Worm (Caenorhabditis elegans) whole organism, L1 larva: ENCODE data around the gene nhr-43.
A peak's percentile ranks its signal among the peaks of the same experiment; 100 is the strongest.

Experiments
- C16A3.4 ChIP-seq: fragments of 150-350 bp; optimal IDR thresholded peaks from 2 replicates; lab custom pipeline; 2014; ENCODE audit warnings: missing biosample characterization, missing genetic modification characterization
- Y116A8C.19 ChIP-seq: sonication (generic microtip); optimal IDR thresholded peaks from 2 replicates; lab custom pipeline; 2016; ENCODE audit warnings: missing compliant biosample characterization, missing genetic modification characterization, borderline replicate concordance
- aha-1 ChIP-seq: fragments of 150-350 bp; optimal IDR thresholded peaks from 2 replicates; lab custom pipeline; 2014; ENCODE audit warnings: missing biosample characterization, missing genetic modification characterization
- blmp-1 ChIP-seq: fragments of 150-350 bp; optimal IDR thresholded peaks from 2 replicates; lab custom pipeline; 2014; ENCODE audit warnings: missing biosample characterization, missing genetic modification characterization
- ceh-63 ChIP-seq: fragments of 200-800 bp; sonication (Bioruptor generic); optimal IDR thresholded peaks from 2 replicates; lab custom pipeline; 2018; ENCODE audit warnings: mild to moderate bottlenecking, missing genetic modification characterization, missing compliant biosample characterization
- ceh-8 ChIP-seq: fragments of 200-800 bp; sonication (Bioruptor generic); optimal IDR thresholded peaks from 2 replicates; lab custom pipeline; 2018; ENCODE audit warnings: mild to moderate bottlenecking, missing genetic modification characterization, moderate library complexity, missing compliant biosample characterization
- ceh-90 ChIP-seq: sonication (generic microtip); optimal IDR thresholded peaks from 2 replicates; lab custom pipeline; 2016; ENCODE audit warnings: missing genetic modification characterization, missing compliant biosample characterization
- dsc-1 ChIP-seq: sonication (generic microtip); optimal IDR thresholded peaks from 2 replicates; lab custom pipeline; 2016; ENCODE audit warnings: mild to moderate bottlenecking, missing genetic modification characterization, missing compliant biosample characterization
- efl-1 ChIP-seq, 4 experiments: fragments of 150-350 bp; optimal IDR thresholded peaks in 3 of 4; peaks in 1 of 4; 1 replicate in 1 of 4; 2 replicates in 3 of 4; lab custom pipeline; 2014; ENCODE audit warnings: missing biosample characterization in 2 of 4, missing genetic modification characterization in 2 of 4, missing genetic modification reagents in 2 of 4
- elt-2 ChIP-seq: sonication (generic microtip); optimal IDR thresholded peaks from 2 replicates; lab custom pipeline; 2016; ENCODE audit warnings: missing genetic modification characterization, mild to moderate bottlenecking, inconsistent platforms, missing compliant biosample characterization, missing genetic modification reagents
- elt-3 ChIP-seq, 6 experiments: fragments of 150-350 bp in 1 of 6; sonication (generic microtip); optimal IDR thresholded peaks; 2 replicates each; lab custom pipeline; 2017 to 2018; ENCODE audit warnings: missing biosample characterization in 6 of 6, missing genetic modification characterization in 6 of 6, inconsistent platforms in 1 of 6
- ets-5 ChIP-seq: fragments of 200-800 bp; sonication (Bioruptor generic); IDR thresholded peaks from 2 replicates; pipeline ENCODE4 v1.3.6; 2022; ENCODE audit warnings: missing genetic modification characterization, missing compliant biosample characterization
- fkh-4 ChIP-seq: sonication (generic microtip); optimal IDR thresholded peaks from 2 replicates; lab custom pipeline; 2016; ENCODE audit warnings: missing compliant biosample characterization, missing genetic modification characterization, borderline replicate concordance
- fkh-8 ChIP-seq: sonication (generic microtip); optimal IDR thresholded peaks from 2 replicates; lab custom pipeline; 2016; ENCODE audit warnings: mild to moderate bottlenecking, missing genetic modification characterization, missing compliant biosample characterization
- fos-1 ChIP-seq: fragments of 150-350 bp; optimal IDR thresholded peaks from 2 replicates; lab custom pipeline; 2014; ENCODE audit warnings: missing biosample characterization, missing genetic modification characterization
- grh-1 ChIP-seq: fragments of 200-800 bp; sonication (Bioruptor generic); IDR thresholded peaks from 2 replicates; pipeline ENCODE4 v1.3.6; 2022; ENCODE audit warnings: missing genetic modification reagents, missing genetic modification characterization, missing compliant biosample characterization
- hlh-17 ChIP-seq: fragments of 200-800 bp; sonication (Bioruptor generic); optimal IDR thresholded peaks from 2 replicates; lab custom pipeline; 2018; ENCODE audit warnings: missing genetic modification characterization, mild to moderate bottlenecking, missing compliant biosample characterization, moderate library complexity, borderline replicate concordance
- hlh-4 ChIP-seq: sonication (generic microtip); optimal IDR thresholded peaks from 2 replicates; lab custom pipeline; 2016; ENCODE audit warnings: mild to moderate bottlenecking, missing genetic modification characterization, missing compliant biosample characterization
- isw-1 ChIP-seq: fragments of 200-800 bp; sonication (Bioruptor generic); IDR thresholded peaks from 2 replicates; pipeline ENCODE4 v1.3.6; 2022; ENCODE audit warnings: missing genetic modification characterization, missing compliant biosample characterization
- jun-1 ChIP-seq: fragments of 150-350 bp; optimal IDR thresholded peaks from 2 replicates; lab custom pipeline; 2014; ENCODE audit warnings: missing biosample characterization, missing genetic modification reagents, missing genetic modification characterization
- lin-14 ChIP-seq: fragments of 200-800 bp; sonication (Bioruptor generic); optimal IDR thresholded peaks from 2 replicates; lab custom pipeline; 2018; ENCODE audit warnings: mild to moderate bottlenecking, missing genetic modification characterization, moderate library complexity, missing compliant biosample characterization
- lin-35 ChIP-seq, 2 experiments: fragments of 150-350 bp; optimal IDR thresholded peaks; 2 replicates each; lab custom pipeline; 2014; ENCODE audit warnings: missing biosample characterization in 2 of 2, missing genetic modification characterization in 2 of 2, missing genetic modification reagents in 2 of 2
- lsy-2 ChIP-seq, 2 experiments: fragments of 150-350 bp; optimal IDR thresholded peaks; 2 replicates each; lab custom pipeline; 2014; ENCODE audit warnings: missing biosample characterization in 2 of 2, missing genetic modification characterization in 2 of 2
- mab-9 ChIP-seq: fragments of 200-800 bp; sonication (Bioruptor generic); IDR thresholded peaks from 2 replicates; pipeline ENCODE4 v1.3.6; 2022; ENCODE audit warnings: missing genetic modification reagents, missing genetic modification characterization, missing compliant biosample characterization
- mdl-1 ChIP-seq, 2 experiments: fragments of 150-350 bp; optimal IDR thresholded peaks; 2 replicates each; lab custom pipeline; 2014 to 2017; ENCODE audit warnings: missing biosample characterization in 2 of 2, missing genetic modification characterization in 2 of 2, inconsistent platforms in 1 of 2
- mef-2 ChIP-seq: fragments of 150-350 bp; optimal IDR thresholded peaks from 2 replicates; lab custom pipeline; 2014; ENCODE audit warnings: missing biosample characterization, missing genetic modification characterization
- nhr-11 ChIP-seq: fragments of 150-350 bp; optimal IDR thresholded peaks from 2 replicates; lab custom pipeline; 2014; ENCODE audit warnings: missing biosample characterization, missing genetic modification characterization
- nhr-237 ChIP-seq: fragments of 150-350 bp; optimal IDR thresholded peaks from 2 replicates; lab custom pipeline; 2014; ENCODE audit warnings: missing biosample characterization, missing genetic modification characterization
- nhr-47 ChIP-seq: sonication (generic microtip); optimal IDR thresholded peaks from 2 replicates; lab custom pipeline; 2016; ENCODE audit warnings: mild to moderate bottlenecking, missing genetic modification characterization, moderate library complexity, missing compliant biosample characterization
- nhr-76 ChIP-seq: sonication (generic microtip); optimal IDR thresholded peaks from 2 replicates; lab custom pipeline; 2017; ENCODE audit warnings: missing biosample characterization, missing genetic modification characterization
- nhr-77 ChIP-seq: fragments of 150-350 bp; optimal IDR thresholded peaks from 2 replicates; lab custom pipeline; 2014; ENCODE audit warnings: missing biosample characterization, missing genetic modification characterization
- nhr-85 ChIP-seq: sonication (generic microtip); peaks from one replicate; lab custom pipeline; 2016; ENCODE audit warnings: missing genetic modification characterization, inconsistent platforms, missing compliant biosample characterization
- nhr-90 ChIP-seq: sonication (generic microtip); optimal IDR thresholded peaks from 2 replicates; lab custom pipeline; 2016; ENCODE audit warnings: mild to moderate bottlenecking, missing genetic modification characterization, missing compliant biosample characterization; ENCODE audit not compliant: poor library complexity
- pag-3 ChIP-seq: sonication (generic microtip); optimal IDR thresholded peaks from 2 replicates; lab custom pipeline; 2017; ENCODE audit warnings: missing genetic modification characterization, mild to moderate bottlenecking, missing compliant biosample characterization, antibody characterized with exemption, borderline replicate concordance; ENCODE audit not compliant: insufficient read depth
- pqm-1 ChIP-seq: sonication (generic microtip); optimal IDR thresholded peaks from 3 replicates; lab custom pipeline; 2017; ENCODE audit warnings: missing biosample characterization, missing genetic modification characterization
- snpc-4 ChIP-seq: fragments of 150-350 bp; optimal IDR thresholded peaks from 2 replicates; lab custom pipeline; 2014; ENCODE audit warnings: missing biosample characterization, missing genetic modification characterization
- sup-37 ChIP-seq: fragments of 200-800 bp; sonication (Bioruptor generic); optimal IDR thresholded peaks from 2 replicates; lab custom pipeline; 2018; ENCODE audit warnings: mild to moderate bottlenecking, missing genetic modification characterization, missing compliant biosample characterization
- swsn-7 ChIP-seq: sonication (generic microtip); optimal IDR thresholded peaks from 2 replicates; lab custom pipeline; 2016; ENCODE audit warnings: missing genetic modification characterization, missing compliant biosample characterization
- tbx-2 ChIP-seq: sonication (generic microtip); optimal IDR thresholded peaks from 2 replicates; lab custom pipeline; 2016; ENCODE audit warnings: missing genetic modification characterization, missing compliant biosample characterization
- unc-130 ChIP-seq: fragments of 150-350 bp; optimal IDR thresholded peaks from 2 replicates; lab custom pipeline; 2017; ENCODE audit warnings: missing biosample characterization, missing genetic modification characterization, inconsistent platforms
- unc-30 ChIP-seq: sonication (generic microtip); optimal IDR thresholded peaks from 2 replicates; lab custom pipeline; 2017; ENCODE audit warnings: missing biosample characterization, missing genetic modification characterization
- unc-62 ChIP-seq: fragments of 150-350 bp; optimal IDR thresholded peaks from 2 replicates; lab custom pipeline; 2014; ENCODE audit warnings: missing biosample characterization, missing genetic modification reagents, missing genetic modification characterization
- unc-86 ChIP-seq: sonication (generic microtip); optimal IDR thresholded peaks from 2 replicates; lab custom pipeline; 2016; ENCODE audit warnings: missing genetic modification characterization, missing compliant biosample characterization
- vab-15 ChIP-seq: sonication (generic microtip); optimal IDR thresholded peaks from 2 replicates; lab custom pipeline; 2017; ENCODE audit warnings: missing genotype, mild to moderate bottlenecking, missing genetic modification characterization, missing compliant biosample characterization
- ztf-11 ChIP-seq, 2 experiments: sonication (generic microtip); optimal IDR thresholded peaks; 2 replicates each; lab custom pipeline; 2016 to 2017; ENCODE audit warnings: missing genetic modification characterization in 2 of 2, missing biosample characterization in 1 of 2, missing compliant biosample characterization in 1 of 2
- ztf-4 ChIP-seq: fragments of 150-350 bp; optimal IDR thresholded peaks from 2 replicates; lab custom pipeline; 2014; ENCODE audit warnings: missing biosample characterization, missing genetic modification characterization

Gene nhr-43

DNA sequence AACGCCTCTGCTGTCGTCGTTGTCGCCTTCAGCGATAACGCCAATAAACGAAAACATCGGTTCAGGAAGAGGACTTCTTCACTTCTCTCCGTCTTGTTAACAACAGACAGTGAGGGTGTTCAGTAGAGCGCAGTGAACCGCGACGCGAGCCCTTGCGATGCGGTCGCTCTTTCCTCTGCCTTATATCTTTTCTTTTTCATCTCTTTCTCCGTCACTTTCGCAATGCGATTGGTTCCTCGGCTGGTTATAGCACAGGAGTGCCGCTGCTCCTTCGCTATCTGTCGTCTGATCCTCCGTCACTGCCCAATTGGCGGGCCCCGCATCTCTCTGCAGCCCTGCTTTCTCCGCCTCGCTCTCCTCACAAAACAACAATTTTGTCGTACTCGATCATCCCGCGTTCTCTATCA, 42.2 kb upstream of the nhr-43 start (continued):
- TF ChIP-seq fkh-4 (tag; lab: Kevin White, UChicago) (no peak), fkh-8 (peak; percentile 91), swsn-7 (peak; percentile 68), snpc-4 (peak; percentile 14), pqm-1 (tag; lab: Kevin White, UChicago) (no peak), lin-14 (GFP tag; lab: Kevin White, UChicago) (peak; percentile 94), aha-1 (tag; lab: Kevin White, UChicago) (no peak), fos-1 (peak; percentile 38), jun-1 (peak; percentile 76), unc-62 (GFP tag; lab: Kevin White, UChicago) (no peak), ets-5 (GFP tag; lab: Robert Waterston, UW) (no peak), nhr-47 (peak; percentile 71), Y116A8C.19 (no peak), mab-9 (GFP tag; lab: Robert Waterston, UW) (no peak), C16A3.4 (tag; lab: Kevin White, UChicago) (peak; percentile 56), ceh-90 (tag; lab: Kevin White, UChicago) (no peak), elt-3 (tag; optimal IDR thresholded peaks at IDR 0.05; lab: Kevin White, UChicago) (no peak), lsy-2 (tag; optimal IDR thresholded peaks at IDR 0.05; lab: Kevin White, UChicago) (peak; percentile 53 to 86), pag-3 (no peak), hlh-4 (no peak), grh-1 (GFP tag; lab: Robert Waterston, UW) (no peak), nhr-90 (tag; lab: Kevin White, UChicago) (no peak), mdl-1 (tag; optimal IDR thresholded peaks at IDR 0.05; lab: Kevin White, UChicago) (peak in 1 of 2 experiments; percentile 41), ztf-4 (tag; lab: Kevin White, UChicago) (no peak), isw-1 (GFP tag; lab: Robert Waterston, UW) (peak; percentile 64), ceh-8 (GFP tag; lab: Kevin White, UChicago) (no peak), unc-86 (peak; percentile 61), ceh-63 (no peak), mef-2 (tag; lab: Kevin White, UChicago) (peak; percentile 50), nhr-11 (no peak), ztf-11 (tag; optimal IDR thresholded peaks at IDR 0.05; lab: Kevin White, UChicago) (no peak), unc-130 (peak; percentile 70), nhr-85 (tag; lab: Kevin White, UChicago) (no peak), vab-15 (tag; lab: Kevin White, UChicago) (no peak), hlh-17 (GFP tag; lab: Kevin White, UChicago) (no peak), nhr-76 (no peak)

DNA sequence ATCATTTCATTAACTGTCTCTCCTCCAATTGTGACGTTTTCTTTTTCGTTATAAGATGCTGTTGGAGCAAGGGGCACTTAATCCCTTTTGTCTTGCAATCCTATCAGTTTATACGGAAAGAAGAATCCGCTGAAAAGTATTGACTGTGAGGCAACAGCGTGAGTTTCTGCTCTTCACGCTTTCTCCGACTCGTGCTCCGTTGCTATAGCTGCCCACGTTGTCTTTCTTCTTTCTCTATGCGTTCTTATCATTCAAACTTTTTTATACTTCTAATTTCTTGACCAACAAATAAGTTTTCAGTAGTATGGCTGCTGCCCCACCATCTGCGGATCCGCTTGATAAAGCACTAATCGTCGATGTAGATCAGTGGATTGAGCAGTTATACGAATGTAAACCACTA, 41.2 kb upstream of the nhr-43 start, which contains the start of gene let-92:
Gene let-92, plus strand, starts transcription at position 301 of the 400 bp plus-strand sequence.
- TF ChIP-seq pqm-1 (tag; lab: Kevin White, UChicago) (no peak), hlh-4 (no peak), Y116A8C.19 (no peak)

DNA sequence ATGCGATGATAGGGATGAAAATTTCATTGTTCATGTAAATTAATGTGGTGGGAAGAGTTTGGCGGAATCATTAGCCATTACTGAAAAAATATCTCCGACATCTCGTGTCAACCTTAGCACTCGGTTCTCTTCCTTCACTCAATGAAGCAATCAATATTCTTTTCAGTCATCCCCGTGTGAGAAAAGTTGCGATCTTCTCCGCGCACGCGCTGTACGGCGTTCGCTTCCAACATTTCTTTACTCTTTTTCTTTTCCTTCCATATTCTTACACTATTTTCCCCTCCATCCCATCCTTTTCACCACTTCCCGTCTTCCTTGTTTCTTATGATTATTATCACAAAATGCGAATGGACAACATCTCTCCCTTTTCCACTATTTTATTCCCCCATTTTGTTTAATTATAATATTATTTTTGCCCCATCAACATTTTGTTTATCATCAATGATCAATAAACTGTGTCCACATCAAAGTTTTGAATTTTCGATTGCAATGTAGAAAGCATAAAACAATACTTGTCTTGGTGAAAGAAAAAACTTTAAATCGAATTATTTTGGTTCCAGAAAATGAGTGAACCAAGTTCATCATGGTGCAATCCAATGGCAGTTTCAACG, 39.3 kb upstream of the nhr-43 start, which contains the start of gene mob-1:
Gene mob-1, plus strand, starts transcription at position 561 of the 611 bp plus-strand sequence.
- TF ChIP-seq efl-1 (optimal IDR thresholded peaks at IDR 0.05; lab: Kevin White, UChicago) (no peak), efl-1 (GFP tag; optimal IDR thresholded peaks at IDR 0.05 in 1 of 2; lab: Kevin White, UChicago) (peak in 1 of 2 experiments; percentile 70), tbx-2 (tag; lab: Kevin White, UChicago) (no peak), unc-30 (tag; lab: Kevin White, UChicago) (no peak), lin-35 (GFP tag; optimal IDR thresholded peaks at IDR 0.05; lab: Kevin White, UChicago) (no peak), nhr-90 (tag; lab: Kevin White, UChicago) (peak; percentile 3), nhr-77 (tag; lab: Kevin White, UChicago) (no peak), dsc-1 (tag; lab: Kevin White, UChicago) (no peak), sup-37 (no peak), lin-14 (GFP tag; lab: Kevin White, UChicago) (peak; percentile 20), nhr-237 (tag; lab: Kevin White, UChicago) (no peak), nhr-85 (tag; lab: Kevin White, UChicago) (peak; percentile 9), elt-2 (tag; lab: Kevin White, UChicago) (no peak), blmp-1 (tag; lab: Kevin White, UChicago) (peak; percentile 35)
